Fruit fly (Drosophila melanogaster) whole organism, larva: ENCODE data around the gene CG44001.
A peak's percentile ranks its signal among the peaks of the same experiment; 100 is the strongest.

Experiments used
- noc ChIP-seq: fragments of 200-800 bp; sonication (Bioruptor generic); optimal IDR thresholded peaks from 3 replicates; lab custom pipeline; 2019; ENCODE audit warnings: missing biosample characterization, mild to moderate bottlenecking, missing genetic modification characterization, moderate library complexity

CG44001 gene

DNA sequence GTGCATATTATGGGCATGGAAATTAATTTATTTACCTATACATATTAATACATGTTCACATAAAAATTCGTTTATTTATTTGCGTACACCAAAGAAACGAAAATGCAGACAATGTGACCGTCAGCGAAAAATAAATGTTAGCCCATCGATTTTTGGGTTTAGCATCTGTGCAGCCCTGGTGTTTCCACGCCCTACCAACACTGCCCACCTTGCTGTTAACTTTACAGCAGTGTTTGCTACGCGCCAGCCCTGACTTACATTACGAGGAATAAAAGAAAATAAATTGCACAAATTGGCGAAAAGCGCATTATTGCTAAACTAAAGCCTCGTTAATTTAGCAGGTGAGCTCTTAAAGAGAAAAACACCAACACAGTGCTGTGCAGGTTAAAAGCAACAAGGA is at the start of gene CG44001, which contains the start of the genes CG33995 and CG44000:
TSS of gene CG44001 (plus strand) at position 228 of the 400 bp plus-strand sequence.
TSS of gene CG33995 (plus strand) at position 228 of the 400 bp plus-strand sequence.
TSS of gene CG44000 (plus strand) at position 228 of the 400 bp plus-strand sequence.
- peak; percentile 12 for TF ChIP-seq noc

DNA sequence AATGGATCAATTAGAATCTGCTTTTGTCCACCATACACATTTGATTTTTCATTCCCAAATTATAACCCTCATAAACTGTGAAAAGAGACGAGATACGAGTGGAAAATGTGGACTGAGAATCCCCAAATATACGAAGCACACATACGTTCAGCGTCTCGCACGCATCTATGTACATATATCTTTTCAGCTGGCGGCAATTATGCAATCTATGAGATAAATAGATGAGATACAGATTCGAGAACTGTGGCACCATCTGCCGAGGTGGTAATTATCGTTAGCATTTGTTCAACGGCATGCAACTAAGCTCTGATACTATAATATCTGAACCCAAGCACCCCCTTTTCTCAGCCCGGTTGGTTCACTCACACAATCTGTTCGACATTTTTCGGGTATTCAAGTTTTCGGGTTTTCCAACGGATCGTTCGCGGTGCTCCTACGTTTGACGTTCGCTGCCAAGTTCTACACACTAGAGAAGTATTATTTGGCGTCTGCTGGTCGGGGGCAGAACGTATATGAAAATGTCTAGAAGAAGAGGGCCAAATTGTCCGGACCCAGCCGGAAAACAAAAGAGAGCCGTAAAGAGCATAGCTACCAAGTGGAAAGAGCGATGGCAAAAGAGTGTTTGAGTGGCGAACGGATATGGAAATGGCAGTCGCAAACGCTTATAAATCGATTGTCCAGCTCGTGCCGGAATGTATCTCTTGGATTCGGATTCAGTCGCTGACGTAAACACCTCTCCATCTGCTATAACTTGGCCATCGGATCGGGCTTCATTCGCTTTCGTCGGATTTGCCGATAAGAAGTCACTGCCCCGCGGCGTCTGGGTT is 47.8 kb upstream of the CG44001 start:
- no peak for TF ChIP-seq noc

dm6 chr2L:4995837-4996136 is 47.3 kb upstream of the CG44001 start:
- TF ChIP-seq noc = no peak

- TF ChIP-seq noc = no peak
Measured at dm6 chr2L:4996283-4996922, 46.7 kb upstream of the CG44001 start.

DNA sequence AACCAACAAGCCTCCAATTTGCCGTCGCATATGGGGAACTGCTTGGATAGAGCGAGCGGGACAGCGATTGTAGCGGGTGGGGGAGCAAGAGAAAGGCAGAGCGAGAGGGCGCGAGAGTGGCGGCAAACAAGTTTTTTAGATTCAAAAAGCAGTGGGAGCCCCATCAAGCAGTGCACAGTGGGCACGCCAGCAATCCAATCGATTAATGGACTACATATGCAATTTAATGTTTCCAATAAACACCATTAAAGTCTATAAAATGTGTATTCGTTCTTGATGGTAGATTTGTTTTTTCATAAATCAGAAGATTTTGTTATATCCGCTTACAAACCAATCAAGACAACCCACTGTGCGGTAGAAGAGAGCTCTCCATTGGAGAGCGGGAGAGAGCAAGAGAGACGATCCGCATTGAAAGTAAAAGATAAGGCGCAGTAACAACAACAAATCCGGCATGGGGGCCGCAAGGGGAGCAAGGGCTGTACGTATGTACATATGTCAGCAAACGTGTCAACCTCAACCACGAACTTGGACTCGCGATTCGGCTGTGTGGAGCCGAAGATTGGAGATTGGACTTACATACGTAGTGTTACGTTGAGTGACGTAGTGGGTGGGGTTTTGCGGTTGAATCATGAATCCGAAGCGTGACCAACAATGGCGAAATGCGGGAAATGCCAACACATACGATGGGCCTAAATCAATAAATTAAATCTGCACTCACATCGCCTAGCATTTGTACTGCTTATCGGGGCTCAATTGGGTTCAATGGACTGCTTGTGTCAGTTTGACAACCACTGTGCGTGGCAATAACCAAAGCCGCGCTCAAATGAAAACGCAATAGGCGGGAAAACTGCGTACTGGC is 45.4 kb upstream of the CG44001 start:
- TF ChIP-seq noc = peak; percentile 96

- no peak for TF ChIP-seq noc
Measured at dm6 chr2L:4998260-4998560, 44.9 kb upstream of the CG44001 start.

dm6 chr2L:4998571-4999191 is 44.4 kb upstream of the CG44001 start:
- TF ChIP-seq noc = no peak

DNA sequence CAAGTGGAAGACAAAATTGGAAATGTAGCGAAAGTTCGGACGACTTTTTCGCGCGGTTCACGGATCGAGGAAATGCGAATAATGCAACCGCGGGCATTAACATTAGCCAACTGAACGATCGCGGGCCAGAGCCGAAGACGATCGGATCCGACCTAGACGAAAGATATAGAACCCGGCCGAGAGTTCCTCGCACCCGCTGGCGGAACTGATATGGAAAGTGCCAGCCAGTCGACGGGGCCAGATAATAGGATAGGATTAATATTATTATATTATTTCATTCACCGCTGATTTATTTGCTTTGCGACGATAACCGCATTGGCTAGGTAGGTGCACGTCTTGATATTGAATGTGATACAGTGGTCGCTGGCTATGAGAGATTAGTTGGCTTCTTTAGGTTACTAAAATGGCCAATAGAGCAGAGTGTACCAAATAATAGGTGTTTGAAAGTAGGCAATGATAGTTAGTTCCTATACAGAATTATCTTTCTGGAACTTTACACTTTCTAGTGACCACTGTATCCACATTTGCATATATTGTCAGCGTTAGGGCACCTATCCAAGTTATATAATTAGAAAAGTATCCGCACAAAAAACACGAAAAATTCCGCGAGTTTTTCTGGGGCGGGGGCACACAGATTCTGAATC is 43.6 kb upstream of the CG44001 start:
- peak; percentile 75 for TF ChIP-seq noc

DNA sequence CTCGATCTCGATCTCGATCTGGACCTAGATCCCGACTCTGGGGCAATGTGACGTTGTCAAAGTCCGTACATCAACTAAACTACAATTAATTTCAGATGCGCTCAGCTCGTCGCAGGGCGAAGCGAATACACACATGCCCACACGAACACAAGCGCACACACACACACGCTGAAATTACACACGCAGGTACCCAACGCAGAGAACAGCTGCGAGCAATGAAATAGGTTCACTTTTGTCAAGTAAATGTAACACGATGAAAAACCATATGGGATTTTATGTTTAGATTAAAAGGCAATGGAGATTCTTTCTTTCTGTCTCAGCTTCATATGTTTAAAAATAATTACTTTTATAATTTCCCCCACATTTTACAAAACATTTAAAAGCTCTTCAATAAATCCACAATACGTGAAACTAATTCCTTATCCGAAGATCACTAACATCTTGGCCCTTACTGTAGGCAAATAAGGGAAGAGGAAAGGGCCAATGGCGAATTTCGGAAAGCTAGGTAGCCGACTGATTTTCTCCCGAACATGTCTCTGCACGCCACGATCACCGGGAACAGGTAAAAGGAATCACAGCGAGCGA is 42.7 kb upstream of the CG44001 start:
- peak; percentile 87 for TF ChIP-seq noc

DNA sequence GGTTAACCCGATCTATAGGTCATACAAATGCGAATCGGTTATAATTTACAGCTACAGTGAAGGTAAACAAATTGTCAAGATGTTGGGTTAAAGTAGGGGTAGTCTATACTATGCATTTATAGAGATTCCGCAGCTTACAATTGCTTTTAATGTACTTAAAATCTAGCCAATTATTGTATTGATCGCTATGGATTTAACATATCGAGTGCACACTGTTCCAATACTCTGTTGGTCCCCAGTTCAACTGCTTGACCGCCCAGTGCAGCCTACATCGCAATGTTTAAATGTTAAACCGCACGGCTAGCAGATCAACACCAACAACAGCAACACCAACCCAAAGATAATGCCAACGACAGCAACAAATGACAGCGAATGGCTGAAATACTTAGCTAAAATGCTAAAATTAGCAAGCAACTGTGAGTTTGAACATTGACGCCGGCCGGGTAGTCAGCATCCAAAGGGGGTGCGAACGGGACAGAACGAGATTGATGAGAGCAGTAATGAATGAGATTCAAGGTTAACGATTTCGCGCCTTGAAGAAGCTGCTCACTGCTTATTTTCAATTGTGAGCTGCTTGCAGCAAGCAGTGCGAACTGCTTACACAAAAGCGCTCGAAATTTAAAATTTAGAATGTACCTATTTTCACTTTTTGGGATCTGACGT is 42.0 kb upstream of the CG44001 start:
- TF ChIP-seq noc = no peak

DNA sequence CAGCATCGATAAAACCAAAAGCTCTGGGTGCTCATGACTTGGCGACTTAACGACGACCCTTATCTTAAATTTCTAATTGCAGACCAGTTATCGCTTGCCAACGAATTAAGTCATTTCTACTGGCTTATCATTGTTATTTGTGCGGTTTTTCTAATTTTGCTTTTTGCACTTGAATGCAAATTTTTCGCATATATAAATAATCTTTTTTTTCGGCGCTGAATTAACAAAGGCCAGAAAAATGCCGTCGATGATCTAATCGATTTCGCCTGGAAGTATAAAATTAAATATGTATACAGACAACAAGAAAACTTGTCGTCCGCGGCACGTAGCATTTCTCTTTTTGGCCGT is 41.5 kb upstream of the CG44001 start:
- TF ChIP-seq noc = no peak

dm6 chr2L:5002031-5002430 is 41.0 kb upstream of the CG44001 start:
- TF ChIP-seq noc = no peak

DNA sequence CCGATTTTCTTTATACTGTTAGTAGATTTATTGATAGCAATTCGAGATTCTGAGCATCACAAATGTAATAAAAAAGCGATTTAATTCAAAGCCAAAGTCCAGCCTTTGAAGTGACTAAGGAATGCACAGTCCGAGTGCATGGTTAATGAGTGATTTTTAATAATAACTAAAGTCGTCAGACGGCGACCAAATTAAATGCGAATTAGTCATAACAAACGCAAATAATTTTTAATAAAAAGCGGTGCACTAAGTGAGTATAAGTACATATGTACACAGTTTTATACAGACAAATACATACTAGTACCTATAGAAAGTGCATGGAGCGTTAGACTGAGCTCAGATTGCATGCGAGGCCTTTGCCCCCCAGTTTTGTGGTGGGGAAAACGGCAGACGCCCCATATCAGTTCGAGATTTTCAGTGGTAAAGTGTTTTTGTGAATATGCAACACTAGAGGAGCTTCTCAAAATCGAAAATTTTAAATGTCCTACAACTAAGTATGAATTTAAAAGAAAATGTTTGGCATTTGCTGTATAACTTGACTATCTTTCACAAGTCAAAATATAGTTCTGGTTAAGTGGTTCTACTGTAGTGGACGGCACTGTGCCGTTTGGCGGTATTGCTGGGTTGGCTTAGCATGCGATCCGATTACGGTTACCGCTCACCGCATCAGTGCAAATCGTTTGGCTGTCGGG is 40.2 kb upstream of the CG44001 start:
- no peak for TF ChIP-seq noc

DNA sequence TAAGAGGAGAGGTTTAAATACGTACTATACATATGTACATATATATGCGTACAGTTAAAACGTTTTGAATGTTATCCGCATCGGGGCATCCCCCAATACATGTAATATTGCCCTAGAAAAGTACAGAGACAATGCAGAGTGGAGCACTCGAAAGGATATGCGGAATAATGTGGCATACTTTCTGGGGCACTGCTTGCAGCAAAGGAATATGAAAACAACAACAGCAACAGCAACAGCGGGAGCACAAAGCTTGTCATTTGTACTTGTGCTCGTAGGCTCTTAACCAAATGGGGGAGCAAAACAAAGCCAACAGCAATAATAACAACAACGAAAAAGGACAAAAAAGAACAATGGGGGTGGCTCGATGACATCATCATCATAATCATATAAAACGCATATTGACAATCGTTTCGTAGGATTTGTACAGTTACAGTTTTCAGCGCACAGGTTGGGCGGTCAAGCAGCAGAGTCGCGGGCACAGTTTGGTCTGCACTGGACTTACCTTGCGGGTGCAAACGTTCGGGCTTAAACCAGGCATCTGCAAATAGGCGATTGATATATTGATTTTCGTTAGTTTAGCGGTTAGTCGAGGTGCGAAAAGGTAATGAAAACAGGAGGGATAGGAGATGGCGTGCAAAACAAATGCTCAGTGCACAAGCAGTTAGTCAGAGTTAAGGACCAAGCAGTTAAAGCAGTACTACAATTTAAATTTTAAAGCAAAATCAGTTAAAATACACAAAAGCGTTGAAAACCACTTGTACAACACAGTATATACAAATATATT is 39.2 kb upstream of the CG44001 start:
- no peak for TF ChIP-seq noc
